Fruit fly (Drosophila melanogaster) whole organism, embryonic: Measurements from ENCODE around the gene SelT.

Experiments used
- CG11247 ChIP-seq: fragments of 200-800 bp; sonication (Bioruptor generic); IDR thresholded peaks from 2 replicates; pipeline ENCODE4 v1.3.6; 2022; ENCODE audit warnings: missing biosample characterization, missing genetic modification characterization
- CG11560 ChIP-seq: fragments of 200-800 bp; sonication (Bioruptor generic); IDR thresholded peaks from 3 replicates; pipeline ENCODE4 v1.3.6; 2022; ENCODE audit warnings: missing biosample characterization, missing genetic modification characterization
- CG15073 ChIP-seq: fragments of 200-800 bp; sonication (Bioruptor generic); optimal IDR thresholded peaks from 2 replicates; lab custom pipeline; 2016; ENCODE audit warnings: missing biosample characterization, missing genetic modification characterization
- CG18011 ChIP-seq: fragments of 200-800 bp; sonication (Bioruptor generic); optimal IDR thresholded peaks from 2 replicates; lab custom pipeline; 2017; ENCODE audit warnings: missing biosample characterization, missing genetic modification characterization, mild to moderate bottlenecking, moderate library complexity, missing genotype
- CG30431 ChIP-seq: fragments of 200-800 bp; sonication (Bioruptor generic); optimal IDR thresholded peaks from 2 replicates; lab custom pipeline; 2017; ENCODE audit warnings: missing biosample characterization, missing genetic modification characterization
- CG31365 ChIP-seq: fragments of 200-800 bp; sonication (Bioruptor generic); optimal IDR thresholded peaks from 2 replicates; lab custom pipeline; 2018; ENCODE audit warnings: missing biosample characterization, mild to moderate bottlenecking, missing genetic modification characterization
- CG3847 ChIP-seq: fragments of 200-800 bp; sonication (Bioruptor generic); IDR thresholded peaks from 2 replicates; pipeline ENCODE4 v1.3.6; 2022; ENCODE audit warnings: missing biosample characterization, missing genetic modification characterization
- CG4328 ChIP-seq: fragments of 200-800 bp; sonication (Bioruptor generic); optimal IDR thresholded peaks from 3 replicates; lab custom pipeline; 2017; ENCODE audit warnings: missing biosample characterization, missing genetic modification reagents, missing genetic modification characterization
- CG43689 ChIP-seq: fragments of 200-800 bp; sonication (Bioruptor generic); IDR thresholded peaks from 2 replicates; pipeline ENCODE4 v1.3.6; 2022; ENCODE audit warnings: missing biosample characterization, missing genetic modification characterization
- CG4707 ChIP-seq: fragments of 200-800 bp; sonication (Bioruptor generic); optimal IDR thresholded peaks from 2 replicates; lab custom pipeline; 2018; ENCODE audit warnings: missing biosample characterization, mild to moderate bottlenecking, missing genetic modification characterization, moderate library complexity
- CG6254 ChIP-seq: fragments of 200-800 bp; sonication (Bioruptor generic); optimal IDR thresholded peaks from 3 replicates; lab custom pipeline; 2017; ENCODE audit warnings: mild to moderate bottlenecking, missing biosample characterization, missing genetic modification reagents, missing genetic modification characterization
- CG6272 ChIP-seq: fragments of 200-800 bp; sonication (Bioruptor generic); IDR thresholded peaks from 2 replicates; pipeline ENCODE4 v1.3.6; 2022; ENCODE audit warnings: missing biosample characterization, missing genetic modification characterization
- CG6813 ChIP-seq: fragments of 200-800 bp; sonication (Bioruptor generic); optimal IDR thresholded peaks from 2 replicates; lab custom pipeline; 2017; ENCODE audit warnings: missing biosample characterization, missing genetic modification characterization, mild to moderate bottlenecking, moderate library complexity, missing genetic modification reagents
- CG7372 ChIP-seq: fragments of 200-800 bp; sonication (Bioruptor generic); IDR thresholded peaks from 2 replicates; pipeline ENCODE4 v1.3.6; 2022; ENCODE audit warnings: missing biosample characterization, missing genetic modification characterization
- CG8290 ChIP-seq, 3 experiments: fragments of 200-800 bp; sonication (Bioruptor generic); optimal IDR thresholded peaks; 2 replicates each; lab custom pipeline; 2016 to 2019; ENCODE audit warnings: missing biosample characterization in 3 of 3, missing genetic modification characterization in 3 of 3, mild to moderate bottlenecking in 2 of 3, moderate library complexity in 1 of 3
- CG8924 ChIP-seq: fragments of 200-800 bp; optimal IDR thresholded peaks from 3 replicates; lab custom pipeline; 2019; ENCODE audit warnings: missing biosample characterization, mild to moderate bottlenecking, missing genetic modification characterization, moderate library complexity
- CG9215 ChIP-seq: fragments of 200-800 bp; sonication (Bioruptor generic); IDR thresholded peaks from 2 replicates; pipeline ENCODE4 v1.3.6; 2022; ENCODE audit warnings: missing biosample characterization, missing genetic modification characterization
- CG9609 ChIP-seq: fragments of 200-800 bp; sonication (Bioruptor generic); optimal IDR thresholded peaks from 3 replicates; lab custom pipeline; 2016; ENCODE audit warnings: missing biosample characterization, missing genetic modification characterization
- CHES-1-like ChIP-seq: fragments of 200-800 bp; sonication (Bioruptor generic); optimal IDR thresholded peaks from 2 replicates; lab custom pipeline; 2016; ENCODE audit warnings: missing biosample characterization, missing genetic modification characterization
- CoRest ChIP-seq: fragments of 200-800 bp; sonication (Bioruptor generic); optimal IDR thresholded peaks from 3 replicates; lab custom pipeline; 2018; ENCODE audit warnings: missing biosample characterization, mild to moderate bottlenecking, missing genetic modification characterization, moderate library complexity
- Dip3 ChIP-seq: fragments of 200-800 bp; sonication (Bioruptor generic); optimal IDR thresholded peaks from 3 replicates; lab custom pipeline; 2016; ENCODE audit warnings: missing biosample characterization, missing genetic modification characterization
- ERR ChIP-seq: fragments of 200-800 bp; sonication (Bioruptor generic); optimal IDR thresholded peaks from 2 replicates; lab custom pipeline; 2016; ENCODE audit warnings: missing biosample characterization, missing genetic modification characterization
- Ets65A ChIP-seq: fragments of 200-800 bp; sonication (Bioruptor generic); peaks from one replicate; lab custom pipeline; 2016; ENCODE audit warnings: missing biosample characterization, missing genetic modification characterization
- Hmr ChIP-seq: fragments of 200-800 bp; sonication (Bioruptor generic); optimal IDR thresholded peaks from 3 replicates; lab custom pipeline; 2017; ENCODE audit warnings: mild to moderate bottlenecking, missing biosample characterization, missing genetic modification reagents, missing genetic modification characterization
- Hmx ChIP-seq: fragments of 200-800 bp; sonication (Bioruptor generic); optimal IDR thresholded peaks from 2 replicates; lab custom pipeline; 2016; ENCODE audit warnings: missing biosample characterization, missing genetic modification characterization
- Lim3 ChIP-seq: fragments of 200-800 bp; sonication (Bioruptor generic); IDR thresholded peaks from 2 replicates; pipeline ENCODE4 v1.3.6; 2022; ENCODE audit warnings: missing biosample characterization, missing genetic modification characterization
- MBD-R2 ChIP-seq: fragments of 200-800 bp; sonication (Bioruptor generic); IDR thresholded peaks from 2 replicates; pipeline ENCODE4 v1.3.6; 2022; ENCODE audit warnings: missing biosample characterization, missing genetic modification characterization
- Mad ChIP-seq: fragments of 200-800 bp; sonication (Bioruptor generic); optimal IDR thresholded peaks from 2 replicates; lab custom pipeline; 2016; ENCODE audit warnings: missing biosample characterization, missing genetic modification characterization
- Mes4 ChIP-seq: fragments of 200-800 bp; sonication (Bioruptor generic); optimal IDR thresholded peaks from 2 replicates; lab custom pipeline; 2016; ENCODE audit warnings: missing biosample characterization, missing genetic modification characterization
- Opbp ChIP-seq: fragments of 200-800 bp; sonication (Bioruptor generic); IDR thresholded peaks from 3 replicates; pipeline ENCODE4 v1.3.6; 2022; ENCODE audit warnings: missing biosample characterization, missing genetic modification characterization; ENCODE audit not compliant: partially characterized antibody
- Sin3A ChIP-seq: fragments of >200 bp; optimal IDR thresholded peaks from 2 replicates; lab custom pipeline; 2018
- YL-1 ChIP-seq: fragments of 200-800 bp; sonication (Bioruptor generic); optimal IDR thresholded peaks from 3 replicates; lab custom pipeline; 2017; ENCODE audit warnings: missing biosample characterization, mild to moderate bottlenecking, missing genetic modification characterization
- caup ChIP-seq: fragments of 200-800 bp; sonication (Bioruptor generic); optimal IDR thresholded peaks from 3 replicates; lab custom pipeline; 2017; ENCODE audit warnings: missing biosample characterization, mild to moderate bottlenecking, missing genetic modification characterization, moderate library complexity; ENCODE audit not compliant: severe bottlenecking
- corto ChIP-seq: fragments of 200-800 bp; sonication (Bioruptor generic); optimal IDR thresholded peaks from 2 replicates; lab custom pipeline; 2016; ENCODE audit warnings: missing biosample characterization, mild to moderate bottlenecking, missing genetic modification characterization, moderate library complexity
- crc ChIP-seq: fragments of 200-800 bp; sonication (Bioruptor generic); optimal IDR thresholded peaks from 2 replicates; lab custom pipeline; 2016; ENCODE audit warnings: missing biosample characterization, missing genetic modification characterization
- dimm ChIP-seq: fragments of 200-800 bp; sonication (Bioruptor generic); IDR thresholded peaks from 2 replicates; pipeline ENCODE4 v1.3.6; 2022; ENCODE audit warnings: missing biosample characterization, missing genetic modification characterization
- kah ChIP-seq: fragments of 200-800 bp; sonication (Bioruptor generic); optimal IDR thresholded peaks from 2 replicates; lab custom pipeline; 2018; ENCODE audit warnings: missing biosample characterization, mild to moderate bottlenecking, missing genetic modification characterization
- klu ChIP-seq: fragments of 200-800 bp; sonication (Bioruptor generic); IDR thresholded peaks from 2 replicates; pipeline ENCODE4 v1.3.6; 2022; ENCODE audit warnings: missing biosample characterization, missing genetic modification characterization
- lilli ChIP-seq: fragments of 200-800 bp; sonication (Bioruptor generic); optimal IDR thresholded peaks from 3 replicates; lab custom pipeline; 2016; ENCODE audit warnings: missing biosample characterization, missing genetic modification characterization
- luna ChIP-seq: fragments of 200-800 bp; sonication (Bioruptor generic); optimal IDR thresholded peaks from 2 replicates; lab custom pipeline; 2016; ENCODE audit warnings: missing biosample characterization, missing genetic modification characterization
- mam ChIP-seq: fragments of 200-800 bp; sonication (Bioruptor generic); optimal IDR thresholded peaks from 3 replicates; lab custom pipeline; 2016; ENCODE audit warnings: missing biosample characterization, missing genetic modification characterization
- odd ChIP-seq: fragments of 200-800 bp; sonication (Bioruptor generic); optimal IDR thresholded peaks from 2 replicates; lab custom pipeline; 2017; ENCODE audit warnings: missing biosample characterization, mild to moderate bottlenecking, missing genetic modification characterization
- pb ChIP-seq: fragments of 200-800 bp; sonication (Bioruptor generic); optimal IDR thresholded peaks from 3 replicates; lab custom pipeline; 2016; ENCODE audit warnings: missing biosample characterization, missing genetic modification characterization
- phol ChIP-seq: fragments of 200-800 bp; sonication (Bioruptor generic); optimal IDR thresholded peaks from 3 replicates; lab custom pipeline; 2018; ENCODE audit warnings: missing biosample characterization, mild to moderate bottlenecking, missing genetic modification characterization, moderate library complexity
- ro ChIP-seq: fragments of 200-800 bp; sonication (Bioruptor generic); IDR thresholded peaks from 2 replicates; pipeline ENCODE4 v1.3.6; 2022; ENCODE audit warnings: missing biosample characterization, missing genetic modification characterization
- salm ChIP-seq: fragments of 200-800 bp; sonication (Bioruptor generic); optimal IDR thresholded peaks from 2 replicates; lab custom pipeline; 2018; ENCODE audit warnings: missing biosample characterization, mild to moderate bottlenecking, missing genetic modification characterization
- sima ChIP-seq: fragments of 200-800 bp; sonication (Bioruptor generic); optimal IDR thresholded peaks from 2 replicates; lab custom pipeline; 2016; ENCODE audit warnings: missing biosample characterization, missing genetic modification characterization
- so ChIP-seq: fragments of 200-800 bp; sonication (Bioruptor generic); IDR thresholded peaks from 3 replicates; pipeline ENCODE4 v1.3.6; 2022; ENCODE audit warnings: missing biosample characterization, missing genetic modification characterization
- unc-4 ChIP-seq: fragments of 200-800 bp; sonication (Bioruptor generic); IDR thresholded peaks from 2 replicates; pipeline ENCODE4 v1.3.6; 2022; ENCODE audit warnings: missing biosample characterization, missing genetic modification characterization; ENCODE audit not compliant: partially characterized antibody
- unpg ChIP-seq: fragments of 200-800 bp; sonication (Bioruptor generic); optimal IDR thresholded peaks from 3 replicates; lab custom pipeline; 2018; ENCODE audit warnings: missing biosample characterization, mild to moderate bottlenecking, missing genetic modification characterization, moderate library complexity
- wdn ChIP-seq: fragments of 200-800 bp; sonication (Bioruptor generic); IDR thresholded peaks from 2 replicates; pipeline ENCODE4 v1.3.6; 2022; ENCODE audit warnings: missing biosample characterization, missing genetic modification characterization
- yki ChIP-seq: fragments of >200 bp; optimal IDR thresholded peaks from 3 replicates; lab custom pipeline; 2018

Gene SelT

dm6 chr2L:5010784-5011260, at the start of gene SelT, which contains the start of the genes CG31917 and Tfb5 (continued):
- TF ChIP-seq unc-4 (GFP tag; lab: Robert Waterston, UW) (peak; percentile 79), Hmr (GFP tag; lab: Kevin White, UChicago) (peak; percentile 73), lilli (GFP tag; lab: Kevin White, UChicago) (peak; percentile 82), odd (no peak), yki (lab: Kevin White, UChicago) (peak; percentile 52), CG3847 (GFP tag; lab: Robert Waterston, UW) (peak; percentile 58), Hmx (no peak), CG6813 (no peak), Mes4 (GFP tag; lab: Kevin White, UChicago) (no peak), CG43689 (GFP tag; lab: Robert Waterston, UW) (no peak), dimm (GFP tag; lab: Robert Waterston, UW) (no peak), CG4328 (GFP tag; lab: Kevin White, UChicago) (peak; percentile 5), wdn (GFP tag; lab: Robert Waterston, UW) (peak; percentile 31; the same call in 1 of the 2 replicates), crc (no peak), unpg (peak; percentile 68), mam (GFP tag; lab: Kevin White, UChicago) (peak; percentile 68), phol (tag; lab: Kevin White, UChicago) (peak; percentile 70), MBD-R2 (GFP tag; lab: Robert Waterston, UW) (peak; percentile 93), CG18011 (GFP tag; lab: Kevin White, UChicago) (no peak), CG6254 (GFP tag; lab: Kevin White, UChicago) (no peak), CG9609 (peak; percentile 50), luna (GFP tag; lab: Kevin White, UChicago) (no peak), CG9215 (peak; percentile 18; the same call in 1 of the 2 replicates), CG15073 (GFP tag; lab: Kevin White, UChicago) (no peak), Ets65A (peak; percentile 94), YL-1 (GFP tag; lab: Kevin White, UChicago) (peak; percentile 73), CG11247 (no peak), CG8924 (tag; lab: Kevin White, UChicago) (peak; percentile 62), pb (GFP tag; lab: Kevin White, UChicago) (no peak), Dip3 (GFP tag; lab: Kevin White, UChicago) (peak; percentile 29), ERR (peak; percentile 25), CG8290 (GFP tag; optimal IDR thresholded peaks at IDR 0.05; lab: Kevin White, UChicago) (peak; percentile 64), CG8290 (tag; optimal IDR thresholded peaks at IDR 0.05; lab: Kevin White, UChicago) (no peak), CG31365 (tag; lab: Kevin White, UChicago) (no peak), ro (GFP tag; lab: Robert Waterston, UW) (no peak), Lim3 (GFP tag; lab: Robert Waterston, UW) (no peak), CG11560 (tag; lab: Robert Waterston, UW) (no peak), corto (no peak), CoRest (tag; lab: Kevin White, UChicago) (peak; percentile 70), salm (tag; lab: Kevin White, UChicago) (peak; percentile 10), Opbp (GFP tag; lab: Robert Waterston, UW) (no peak), so (GFP tag; lab: Robert Waterston, UW) (no peak), caup (no peak), CG7372 (0 out of 2 replicates have a peak, but pooled peaks have one; percentile 21), CG30431 (GFP tag; lab: Kevin White, UChicago) (no peak), Sin3A (lab: Kevin White, UChicago) (peak; percentile 66), CG6272 (GFP tag; lab: Robert Waterston, UW) (no peak), sima (no peak), Mad (GFP tag; lab: Kevin White, UChicago) (peak; percentile 40), klu (GFP tag; lab: Robert Waterston, UW) (no peak), kah (GFP tag; lab: Kevin White, UChicago) (no peak), CHES-1-like (GFP tag; lab: Kevin White, UChicago) (peak; percentile 71), CG4707 (GFP tag; lab: Kevin White, UChicago) (no peak)
